Fruit fly (Drosophila melanogaster) S2 (cell line): Measurements from ENCODE around the gene pont.

Experiments used
- CG8478 ChIP-seq: fragments of >200 bp; optimal IDR thresholded peaks from 2 replicates; lab custom pipeline; 2018
- CTCF ChIP-seq, 2 experiments: fragments of >200 bp; optimal IDR thresholded peaks; 2 replicates each; lab custom pipeline; 2018

- TF ChIP-seq CG8478 (lab: Kevin White, UChicago) (no peak), CTCF (optimal IDR thresholded peaks at IDR 0.05; lab: Kevin White, UChicago) (no peak)
These were observed 35.5 kb upstream of the pont start for dm6 chr3R:10226132-10227023.
